Fruit fly (Drosophila melanogaster) whole organism, prepupa: Measurements from ENCODE around the gene Gr93a.

Source experiments
- Blimp-1 ChIP-seq: fragments of 200-800 bp; sonication (Bioruptor generic); optimal IDR thresholded peaks from 3 replicates; lab custom pipeline; 2017; ENCODE audit warnings: missing biosample characterization, missing genetic modification characterization, mild to moderate bottlenecking, moderate library complexity, missing genetic modification reagents
- CG10669 ChIP-seq: fragments of 200-800 bp; sonication (Bioruptor generic); optimal IDR thresholded peaks from 3 replicates; lab custom pipeline; 2018; ENCODE audit warnings: missing biosample characterization, mild to moderate bottlenecking, missing genetic modification characterization, moderate library complexity
- CG11294 ChIP-seq: fragments of 200-800 bp; sonication (Bioruptor generic); IDR thresholded peaks from 2 replicates; pipeline ENCODE4 v1.3.6; 2022; ENCODE audit warnings: missing biosample characterization, missing genetic modification characterization
- CG11902 ChIP-seq: fragments of 200-800 bp; sonication (Bioruptor generic); optimal IDR thresholded peaks from 3 replicates; lab custom pipeline; 2016; ENCODE audit warnings: missing biosample characterization, missing genetic modification characterization
- CG1621 ChIP-seq: fragments of 200-800 bp; sonication (Bioruptor generic); optimal IDR thresholded peaks from 3 replicates; lab custom pipeline; 2018; ENCODE audit warnings: missing biosample characterization, mild to moderate bottlenecking, missing genetic modification characterization
- CG16779 ChIP-seq: fragments of 200-800 bp; sonication (Bioruptor generic); optimal IDR thresholded peaks from 3 replicates; lab custom pipeline; 2017; ENCODE audit warnings: missing biosample characterization, mild to moderate bottlenecking, missing genetic modification characterization
- CG32006 ChIP-seq: fragments of 200-800 bp; sonication (Bioruptor generic); optimal IDR thresholded peaks from 3 replicates; lab custom pipeline; 2017; ENCODE audit warnings: missing biosample characterization, mild to moderate bottlenecking, missing genetic modification characterization
- CG34406 ChIP-seq: fragments of 200-800 bp; sonication (Bioruptor generic); optimal IDR thresholded peaks from 3 replicates; lab custom pipeline; 2016; ENCODE audit warnings: missing biosample characterization, missing genetic modification characterization
- CG6792 ChIP-seq: fragments of 200-800 bp; sonication (Bioruptor generic); optimal IDR thresholded peaks from 3 replicates; lab custom pipeline; 2016; ENCODE audit warnings: missing biosample characterization, missing genetic modification characterization
- CG6808 ChIP-seq: fragments of 200-800 bp; sonication (Bioruptor generic); optimal IDR thresholded peaks from 3 replicates; lab custom pipeline; 2017; ENCODE audit warnings: missing biosample characterization, missing genetic modification characterization, mild to moderate bottlenecking, moderate library complexity, missing genetic modification reagents
- CG6854 ChIP-seq: fragments of 200-800 bp; sonication (Bioruptor generic); optimal IDR thresholded peaks from 2 replicates; lab custom pipeline; 2017; ENCODE audit warnings: missing biosample characterization, mild to moderate bottlenecking, missing genetic modification characterization
- CG7368 ChIP-seq: fragments of 200-800 bp; sonication (Bioruptor generic); optimal IDR thresholded peaks from 3 replicates; lab custom pipeline; 2016; ENCODE audit warnings: missing biosample characterization, missing genetic modification characterization
- CG8319 ChIP-seq: fragments of 200-800 bp; sonication (Bioruptor generic); optimal IDR thresholded peaks from 3 replicates; lab custom pipeline; 2016; ENCODE audit warnings: missing biosample characterization, missing genetic modification characterization
- CG8632 ChIP-seq: fragments of 200-800 bp; sonication (Bioruptor generic); optimal IDR thresholded peaks from 3 replicates; lab custom pipeline; 2016; ENCODE audit warnings: missing biosample characterization, missing genetic modification characterization
- CG9139 ChIP-seq: fragments of 200-800 bp; sonication (Bioruptor generic); optimal IDR thresholded peaks from 3 replicates; lab custom pipeline; 2017; ENCODE audit warnings: missing biosample characterization, mild to moderate bottlenecking, missing genetic modification characterization
- Eip75B ChIP-seq: fragments of 200-800 bp; sonication (Bioruptor generic); optimal IDR thresholded peaks from 3 replicates; lab custom pipeline; 2016; ENCODE audit warnings: missing biosample characterization, missing genetic modification characterization
- Ets21C ChIP-seq: fragments of 200-800 bp; sonication (Bioruptor generic); optimal IDR thresholded peaks from 3 replicates; lab custom pipeline; 2016; ENCODE audit warnings: missing biosample characterization, missing genetic modification characterization
- Ets96B ChIP-seq: fragments of 200-800 bp; optimal IDR thresholded peaks from 2 replicates; lab custom pipeline; 2019; ENCODE audit warnings: missing biosample characterization, mild to moderate bottlenecking, missing genetic modification characterization, moderate library complexity
- Hr38 ChIP-seq: sonication (Bioruptor generic); optimal IDR thresholded peaks from 2 replicates; lab custom pipeline; 2016; ENCODE audit warnings: missing biosample characterization, missing genetic modification characterization
- Hr39 ChIP-seq: fragments of 200-800 bp; sonication (Bioruptor generic); optimal IDR thresholded peaks from 2 replicates; lab custom pipeline; 2016; ENCODE audit warnings: missing biosample characterization, missing genetic modification characterization
- Hr4 ChIP-seq: fragments of 200-800 bp; sonication (Bioruptor generic); optimal IDR thresholded peaks from 3 replicates; lab custom pipeline; 2016; ENCODE audit warnings: missing biosample characterization, missing genetic modification characterization
- OdsH ChIP-seq: fragments of 200-800 bp; sonication (Bioruptor generic); optimal IDR thresholded peaks from 3 replicates; lab custom pipeline; 2016; ENCODE audit warnings: missing biosample characterization, missing genetic modification characterization
- Smox ChIP-seq: fragments of 200-800 bp; sonication (Bioruptor generic); optimal IDR thresholded peaks from 3 replicates; lab custom pipeline; 2016; ENCODE audit warnings: missing biosample characterization, missing genetic modification characterization
- Sox102F ChIP-seq: fragments of 200-800 bp; sonication (Bioruptor generic); optimal IDR thresholded peaks from 2 replicates; lab custom pipeline; 2016; ENCODE audit warnings: missing biosample characterization, mild to moderate bottlenecking, missing genetic modification characterization
- Sox14 ChIP-seq: fragments of 200-800 bp; sonication (Bioruptor generic); optimal IDR thresholded peaks from 3 replicates; lab custom pipeline; 2016; ENCODE audit warnings: missing biosample characterization, missing genetic modification characterization
- achi ChIP-seq: fragments of 200-800 bp; sonication (Bioruptor generic); optimal IDR thresholded peaks from 3 replicates; lab custom pipeline; 2016; ENCODE audit warnings: missing biosample characterization, missing genetic modification characterization
- acj6 ChIP-seq: fragments of 200-800 bp; sonication (Bioruptor generic); optimal IDR thresholded peaks from 3 replicates; lab custom pipeline; 2016; ENCODE audit warnings: missing biosample characterization, missing genetic modification characterization
- cyc ChIP-seq: fragments of 200-800 bp; sonication (Bioruptor generic); optimal IDR thresholded peaks from 3 replicates; lab custom pipeline; 2016; ENCODE audit warnings: missing biosample characterization, missing genetic modification characterization
- dac ChIP-seq: fragments of 200-800 bp; sonication (Bioruptor generic); optimal IDR thresholded peaks from 2 replicates; lab custom pipeline; 2017; ENCODE audit warnings: missing biosample characterization, mild to moderate bottlenecking, missing genetic modification characterization
- dsx ChIP-seq: fragments of 200-800 bp; optimal IDR thresholded peaks from 3 replicates; lab custom pipeline; 2019; ENCODE audit warnings: missing biosample characterization, mild to moderate bottlenecking, missing genetic modification characterization, moderate library complexity; ENCODE audit not compliant: poor library complexity, severe bottlenecking
- eg ChIP-seq: fragments of 200-800 bp; sonication (Bioruptor generic); IDR thresholded peaks from 3 replicates; pipeline ENCODE4 v1.3.6; 2022; ENCODE audit warnings: missing biosample characterization, missing genetic modification characterization
- esn ChIP-seq: fragments of 200-800 bp; sonication (Bioruptor generic); optimal IDR thresholded peaks from 2 replicates; lab custom pipeline; 2016; ENCODE audit warnings: missing biosample characterization, mild to moderate bottlenecking, missing genetic modification characterization, moderate library complexity
- fd59A ChIP-seq: fragments of 200-800 bp; sonication (Bioruptor generic); optimal IDR thresholded peaks from 2 replicates; lab custom pipeline; 2017; ENCODE audit warnings: missing biosample characterization, mild to moderate bottlenecking, missing genetic modification characterization, missing genetic modification reagents
- fd85E ChIP-seq: fragments of 200-800 bp; sonication (Bioruptor generic); optimal IDR thresholded peaks from 3 replicates; lab custom pipeline; 2016; ENCODE audit warnings: missing biosample characterization, missing genetic modification characterization
- fkh ChIP-seq: fragments of 200-800 bp; sonication (Bioruptor generic); optimal IDR thresholded peaks from 3 replicates; lab custom pipeline; 2017; ENCODE audit warnings: missing biosample characterization, mild to moderate bottlenecking, missing genetic modification characterization, moderate library complexity
- net ChIP-seq: fragments of 200-800 bp; sonication (Bioruptor generic); optimal IDR thresholded peaks from 3 replicates; lab custom pipeline; 2016; ENCODE audit warnings: missing biosample characterization, missing genetic modification characterization
- pdm3 ChIP-seq: fragments of 200-800 bp; sonication (Bioruptor generic); optimal IDR thresholded peaks from 3 replicates; lab custom pipeline; 2016; ENCODE audit warnings: missing biosample characterization, missing genetic modification characterization
- salr ChIP-seq, 2 experiments: fragments of 200-800 bp; sonication (Bioruptor generic); optimal IDR thresholded peaks; 3 replicates each; lab custom pipeline; 2016 to 2018; ENCODE audit warnings: missing biosample characterization in 2 of 2, missing genetic modification characterization in 2 of 2, mild to moderate bottlenecking in 1 of 2
- spab ChIP-seq: fragments of 200-800 bp; sonication (Bioruptor generic); optimal IDR thresholded peaks from 2 replicates; lab custom pipeline; 2017; ENCODE audit warnings: missing biosample characterization, mild to moderate bottlenecking, missing genetic modification characterization, missing genetic modification reagents
- ss ChIP-seq, 2 experiments: fragments of 200-800 bp; sonication (Bioruptor generic); optimal IDR thresholded peaks; 2 replicates in 1 of 2; 3 replicates in 1 of 2; lab custom pipeline; 2017 to 2018; ENCODE audit warnings: mild to moderate bottlenecking in 2 of 2, missing biosample characterization in 2 of 2, missing genetic modification characterization in 2 of 2, moderate library complexity in 1 of 2
- svp ChIP-seq: fragments of 200-800 bp; sonication (Bioruptor generic); peaks from one replicate; lab custom pipeline; 2016; ENCODE audit warnings: missing biosample characterization, missing genetic modification characterization
- topi ChIP-seq: fragments of 200-800 bp; sonication (Bioruptor generic); optimal IDR thresholded peaks from 3 replicates; lab custom pipeline; 2016; ENCODE audit warnings: missing biosample characterization, missing genetic modification characterization
- vri ChIP-seq: fragments of 200-800 bp; sonication (Bioruptor generic); optimal IDR thresholded peaks from 3 replicates; lab custom pipeline; 2016; ENCODE audit warnings: missing biosample characterization, mild to moderate bottlenecking, missing genetic modification characterization

The Gr93a gene

DNA sequence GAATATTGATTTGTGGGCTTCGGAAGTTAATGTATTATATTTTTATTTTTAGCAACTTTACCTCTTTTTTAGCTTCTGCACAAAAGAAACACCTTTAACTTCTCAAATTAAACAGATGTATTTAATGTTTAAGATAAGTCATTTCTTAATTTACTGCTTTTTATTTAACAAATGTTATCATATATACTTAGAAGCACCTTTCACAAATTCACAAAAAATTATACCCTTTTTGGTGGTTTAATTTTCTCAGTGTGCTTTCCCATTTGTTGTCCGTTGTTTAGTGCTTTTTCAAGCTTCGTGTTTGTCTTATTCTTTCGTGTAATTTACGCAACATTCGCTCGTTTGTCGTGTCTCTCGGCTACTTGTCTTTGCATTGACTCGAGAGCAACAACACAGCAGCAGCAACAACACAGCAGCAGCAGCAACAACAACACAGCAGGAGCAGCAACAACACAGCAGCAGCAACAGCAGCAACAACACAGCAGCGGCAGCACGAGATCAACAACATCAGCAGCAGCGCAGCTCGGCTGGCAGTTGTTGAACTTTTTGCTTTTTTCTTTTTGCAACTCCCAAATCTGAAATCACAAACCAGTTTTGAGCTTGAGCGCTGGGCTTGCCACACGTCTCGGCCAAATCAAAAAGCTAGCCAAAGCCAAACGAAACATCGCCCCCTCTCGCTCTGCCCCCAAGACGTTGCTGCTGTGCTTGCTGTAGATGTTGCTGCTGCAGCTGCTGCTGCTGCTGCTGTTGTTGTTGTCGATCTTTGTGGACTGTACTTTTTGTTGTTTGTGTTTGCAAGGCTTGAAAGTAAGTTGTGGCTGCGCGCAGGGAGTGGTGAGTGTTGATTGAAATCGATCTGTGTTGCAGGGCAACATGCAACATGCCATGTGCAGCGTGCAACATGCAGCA is 5.0 kb downstream of the Gr93a start (continued):
- TF ChIP-seq achi (GFP tag; lab: Kevin White, UChicago) (no peak), CG11294 (GFP tag; lab: Robert Waterston, UW) (peak; percentile 8; the same call in 1 of the 2 replicates), CG8319 (GFP tag; lab: Kevin White, UChicago) (peak; percentile 74), ss (GFP tag; optimal IDR thresholded peaks at IDR 0.05; lab: Kevin White, UChicago) (peak; percentile 31 to 85), salr (GFP tag; optimal IDR thresholded peaks at IDR 0.05; lab: Kevin White, UChicago) (no peak), pdm3 (GFP tag; lab: Kevin White, UChicago) (no peak), Sox102F (no peak), CG11902 (peak; percentile 29), net (no peak), Ets21C (GFP tag; lab: Kevin White, UChicago) (no peak), CG1621 (no peak), Hr38 (no peak), CG6808 (GFP tag; lab: Kevin White, UChicago) (peak; percentile 72), CG8632 (no peak), spab (GFP tag; lab: Kevin White, UChicago) (no peak), dac (GFP tag; lab: Kevin White, UChicago) (no peak), Hr4 (GFP tag; lab: Kevin White, UChicago) (no peak), acj6 (GFP tag; lab: Kevin White, UChicago) (no peak), Eip75B (GFP tag; lab: Kevin White, UChicago) (peak; percentile 78), fkh (GFP tag; lab: Kevin White, UChicago) (no peak), fd59A (GFP tag; lab: Kevin White, UChicago) (no peak), Ets96B (tag; lab: Kevin White, UChicago) (peak; percentile 4), svp (GFP tag; lab: Kevin White, UChicago) (peak; percentile 69), OdsH (GFP tag; lab: Kevin White, UChicago) (no peak)
- TF ChIP-seq, all 60 proteins: peak for 31

DNA sequence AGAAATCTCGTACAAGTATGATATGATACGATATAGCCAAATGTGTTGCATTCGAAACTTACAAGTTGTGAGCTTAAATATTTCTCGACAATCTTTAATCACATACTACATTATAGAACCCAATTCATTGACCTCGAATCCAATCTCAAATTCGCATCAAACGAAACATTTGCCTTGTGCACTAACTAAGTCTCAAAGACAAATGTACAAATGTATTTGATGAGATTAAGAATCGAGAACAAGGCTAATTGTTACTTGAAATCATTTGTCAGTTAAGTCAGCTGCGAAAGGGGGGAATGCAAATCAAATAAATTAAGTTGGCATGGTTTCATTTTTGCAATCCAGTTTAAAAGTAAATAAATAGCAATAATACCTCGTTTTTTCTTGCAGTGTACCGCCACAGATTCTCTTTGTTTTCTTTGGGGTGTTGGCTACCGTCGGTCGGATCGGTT is 6.2 kb downstream of the Gr93a start:
- TF ChIP-seq CG16779 (tag; lab: Kevin White, UChicago) (peak; percentile 87), Sox14 (GFP tag; lab: Kevin White, UChicago) (peak; percentile 95), Sox102F (peak; percentile 90), salr (GFP tag; optimal IDR thresholded peaks at IDR 0.05; lab: Kevin White, UChicago) (peak; percentile 71 to 95), Hr39 (peak; percentile 91), CG8632 (peak; percentile 86), fd59A (GFP tag; lab: Kevin White, UChicago) (peak; percentile 96), cyc (GFP tag; lab: Kevin White, UChicago) (peak; percentile 82), fd85E (GFP tag; lab: Kevin White, UChicago) (no peak), CG7368 (peak; percentile 55), dsx (GFP tag; lab: Kevin White, UChicago) (peak; percentile 76), achi (GFP tag; lab: Kevin White, UChicago) (peak; percentile 87), CG11294 (GFP tag; lab: Robert Waterston, UW) (peak; percentile 48), CG8319 (GFP tag; lab: Kevin White, UChicago) (peak; percentile 41), CG34406 (GFP tag; lab: Kevin White, UChicago) (peak; percentile 84), Ets21C (GFP tag; lab: Kevin White, UChicago) (peak; percentile 83), ss (GFP tag; optimal IDR thresholded peaks at IDR 0.05; lab: Kevin White, UChicago) (peak; percentile 79 to 93), Hr4 (GFP tag; lab: Kevin White, UChicago) (peak; percentile 91), Blimp-1 (GFP tag; lab: Kevin White, UChicago) (peak; percentile 57), OdsH (GFP tag; lab: Kevin White, UChicago) (peak; percentile 91), CG1621 (peak; percentile 78), CG10669 (GFP tag; lab: Kevin White, UChicago) (peak; percentile 82), CG6854 (GFP tag; lab: Kevin White, UChicago) (no peak), spab (GFP tag; lab: Kevin White, UChicago) (peak; percentile 93), CG6792 (GFP tag; lab: Kevin White, UChicago) (peak; percentile 86), Eip75B (GFP tag; lab: Kevin White, UChicago) (peak; percentile 93), topi (GFP tag; lab: Kevin White, UChicago) (peak; percentile 90), CG9139 (GFP tag; lab: Kevin White, UChicago) (peak; percentile 80), Hr38 (no peak), dac (GFP tag; lab: Kevin White, UChicago) (peak; percentile 83), svp (GFP tag; lab: Kevin White, UChicago) (peak; percentile 96), CG32006 (GFP tag; lab: Kevin White, UChicago) (peak; percentile 95), acj6 (GFP tag; lab: Kevin White, UChicago) (peak; percentile 87), esn (GFP tag; lab: Kevin White, UChicago) (peak; percentile 95), vri (GFP tag; lab: Kevin White, UChicago) (peak; percentile 61), eg (peak; percentile 73; the same call in 2 of the 3 replicates), CG11902 (peak; percentile 64), Smox (GFP tag; lab: Kevin White, UChicago) (peak; percentile 89)
